Fruit fly (Drosophila melanogaster) whole organism, embryonic: Measurements from ENCODE around the gene TfIIA-S.

Source experiments
- ATbp ChIP-seq: fragments of 200-800 bp; sonication (Bioruptor generic); optimal IDR thresholded peaks from 2 replicates; lab custom pipeline; 2017; ENCODE audit warnings: missing biosample characterization, mild to moderate bottlenecking, missing genetic modification characterization, missing genetic modification reagents
- B-H2 ChIP-seq: fragments of 200-800 bp; sonication (Bioruptor generic); optimal IDR thresholded peaks from 2 replicates; lab custom pipeline; 2018; ENCODE audit warnings: missing biosample characterization, mild to moderate bottlenecking, missing genetic modification characterization
- CG10321 ChIP-seq: fragments of 200-800 bp; sonication (Bioruptor generic); IDR thresholded peaks from 2 replicates; pipeline ENCODE4 v1.3.6; 2022; ENCODE audit warnings: missing biosample characterization, missing genetic modification characterization
- CG10431 ChIP-seq: fragments of 200-800 bp; sonication (Bioruptor generic); optimal IDR thresholded peaks from 3 replicates; lab custom pipeline; 2018; ENCODE audit warnings: missing biosample characterization, mild to moderate bottlenecking, missing genetic modification characterization
- CG11456 ChIP-seq: fragments of 200-800 bp; sonication (Bioruptor generic); IDR thresholded peaks from 3 replicates; pipeline ENCODE4 v1.3.6; 2022; ENCODE audit warnings: missing biosample characterization, missing genetic modification characterization
- CG11696 ChIP-seq: fragments of 200-800 bp; sonication (Bioruptor generic); IDR thresholded peaks from 2 replicates; pipeline ENCODE4 v1.3.6; 2022; ENCODE audit warnings: missing biosample characterization, missing genetic modification characterization
- CG15479 ChIP-seq: fragments of 200-800 bp; sonication (Bioruptor generic); optimal IDR thresholded peaks from 3 replicates; lab custom pipeline; 2019; ENCODE audit warnings: missing biosample characterization, mild to moderate bottlenecking, missing genetic modification characterization, moderate library complexity
- CG17385 ChIP-seq: fragments of 200-800 bp; sonication (Bioruptor generic); optimal IDR thresholded peaks from 3 replicates; lab custom pipeline; 2018; ENCODE audit warnings: missing biosample characterization, mild to moderate bottlenecking, missing genetic modification characterization
- CG17912 ChIP-seq: fragments of 200-800 bp; sonication (Bioruptor generic); optimal IDR thresholded peaks from 2 replicates; lab custom pipeline; 2018; ENCODE audit warnings: missing biosample characterization, mild to moderate bottlenecking, missing genetic modification characterization
- CG2202 ChIP-seq: fragments of 200-800 bp; sonication (Bioruptor generic); optimal IDR thresholded peaks from 2 replicates; lab custom pipeline; 2018; ENCODE audit warnings: missing biosample characterization, mild to moderate bottlenecking, missing genetic modification characterization
- CG2712 ChIP-seq: fragments of 200-800 bp; optimal IDR thresholded peaks from 3 replicates; lab custom pipeline; 2019; ENCODE audit warnings: missing biosample characterization, mild to moderate bottlenecking, missing genetic modification characterization, moderate library complexity
- CG30020 ChIP-seq: fragments of 200-800 bp; optimal IDR thresholded peaks from 2 replicates; lab custom pipeline; 2019; ENCODE audit warnings: missing biosample characterization, mild to moderate bottlenecking, missing genetic modification characterization, moderate library complexity
- CG4282 ChIP-seq: fragments of 200-800 bp; sonication (Bioruptor generic); optimal IDR thresholded peaks from 2 replicates; lab custom pipeline; 2016; ENCODE audit warnings: missing biosample characterization, missing genetic modification characterization
- CG4730 ChIP-seq: fragments of 200-800 bp; sonication (Bioruptor generic); IDR thresholded peaks from 2 replicates; pipeline ENCODE4 v1.3.6; 2022; ENCODE audit warnings: missing biosample characterization, missing genetic modification characterization
- CG6254 ChIP-seq: fragments of 200-800 bp; sonication (Bioruptor generic); optimal IDR thresholded peaks from 3 replicates; lab custom pipeline; 2017; ENCODE audit warnings: mild to moderate bottlenecking, missing biosample characterization, missing genetic modification reagents, missing genetic modification characterization
- CG6765 ChIP-seq: fragments of 200-800 bp; sonication (Bioruptor generic); optimal IDR thresholded peaks from 3 replicates; lab custom pipeline; 2017; ENCODE audit warnings: missing biosample characterization, mild to moderate bottlenecking, missing genetic modification characterization
- Chrac-16 ChIP-seq: fragments of 200-800 bp; sonication (Bioruptor generic); optimal IDR thresholded peaks from 3 replicates; lab custom pipeline; 2016; ENCODE audit warnings: missing biosample characterization, missing genetic modification characterization
- Elba2 ChIP-seq: fragments of 200-800 bp; sonication (Bioruptor generic); optimal IDR thresholded peaks from 3 replicates; lab custom pipeline; 2016; ENCODE audit warnings: missing biosample characterization, missing genetic modification characterization
- GATAe ChIP-seq: fragments of 200-800 bp; sonication (Bioruptor generic); conservative IDR thresholded peaks from 2 replicates; pipeline ENCODE4 v1.3.6; 2022; ENCODE audit warnings: missing biosample characterization, missing genetic modification characterization
- H2.0 ChIP-seq: fragments of 200-800 bp; sonication (Bioruptor generic); IDR thresholded peaks from 2 replicates; pipeline ENCODE4 v1.3.6; 2022; ENCODE audit warnings: missing biosample characterization, missing genetic modification characterization
- HLH3B ChIP-seq: fragments of 200-800 bp; sonication (Bioruptor generic); IDR thresholded peaks from 2 replicates; pipeline ENCODE4 v1.3.6; 2022; ENCODE audit warnings: missing biosample characterization, missing genetic modification characterization
- Hand ChIP-seq: fragments of 200-800 bp; sonication (Bioruptor generic); optimal IDR thresholded peaks from 2 replicates; lab custom pipeline; 2017; ENCODE audit warnings: mild to moderate bottlenecking, missing biosample characterization, missing genetic modification reagents, missing genetic modification characterization
- Hmr ChIP-seq: fragments of 200-800 bp; sonication (Bioruptor generic); optimal IDR thresholded peaks from 3 replicates; lab custom pipeline; 2017; ENCODE audit warnings: mild to moderate bottlenecking, missing biosample characterization, missing genetic modification reagents, missing genetic modification characterization
- Xrp1 ChIP-seq: fragments of 200-800 bp; sonication (Bioruptor generic); IDR thresholded peaks from 2 replicates; pipeline ENCODE4 v1.3.6; 2022; ENCODE audit warnings: missing biosample characterization, missing genetic modification characterization
- ara ChIP-seq: fragments of 200-800 bp; sonication (Bioruptor generic); IDR thresholded peaks from 2 replicates; pipeline ENCODE4 v1.3.6; 2022; ENCODE audit warnings: missing biosample characterization, missing genetic modification characterization
- ase ChIP-seq: fragments of 200-800 bp; sonication (Bioruptor generic); IDR thresholded peaks from 3 replicates; pipeline ENCODE4 v1.3.6; 2022; ENCODE audit warnings: missing biosample characterization, missing genetic modification characterization
- bigmax ChIP-seq: fragments of 200-800 bp; sonication (Bioruptor generic); optimal IDR thresholded peaks from 2 replicates; lab custom pipeline; 2018; ENCODE audit warnings: missing biosample characterization, mild to moderate bottlenecking, missing genetic modification characterization
- crol ChIP-seq: fragments of 200-800 bp; sonication (Bioruptor generic); IDR thresholded peaks from 2 replicates; pipeline ENCODE4 v1.3.6; 2022; ENCODE audit warnings: missing biosample characterization, missing genetic modification characterization
- danr ChIP-seq: fragments of 200-800 bp; sonication (Bioruptor generic); IDR thresholded peaks from 2 replicates; pipeline ENCODE4 v1.3.6; 2022; ENCODE audit warnings: missing biosample characterization, missing genetic modification characterization
- dimm ChIP-seq: fragments of 200-800 bp; sonication (Bioruptor generic); IDR thresholded peaks from 2 replicates; pipeline ENCODE4 v1.3.6; 2022; ENCODE audit warnings: missing biosample characterization, missing genetic modification characterization
- disco-r ChIP-seq: fragments of 200-800 bp; sonication (Bioruptor generic); optimal IDR thresholded peaks from 2 replicates; lab custom pipeline; 2016; ENCODE audit warnings: missing biosample characterization, missing genetic modification characterization
- dmrt99B ChIP-seq: fragments of 200-800 bp; sonication (Bioruptor generic); optimal IDR thresholded peaks from 2 replicates; lab custom pipeline; 2018; ENCODE audit warnings: missing biosample characterization, mild to moderate bottlenecking, missing genetic modification characterization, moderate library complexity
- exex ChIP-seq: fragments of 200-800 bp; sonication (Bioruptor generic); optimal IDR thresholded peaks from 4 replicates; lab custom pipeline; 2018; ENCODE audit warnings: missing biosample characterization, mild to moderate bottlenecking, missing genetic modification characterization, moderate library complexity
- eyg ChIP-seq: fragments of 200-800 bp; sonication (Bioruptor generic); optimal IDR thresholded peaks from 3 replicates; lab custom pipeline; 2016; ENCODE audit warnings: missing biosample characterization, missing genetic modification characterization
- fd3F ChIP-seq: fragments of 200-800 bp; sonication (Bioruptor generic); optimal IDR thresholded peaks from 2 replicates; lab custom pipeline; 2018; ENCODE audit warnings: missing biosample characterization, mild to moderate bottlenecking, missing genetic modification characterization, moderate library complexity
- fru ChIP-seq: fragments of >200 bp; optimal IDR thresholded peaks from 2 replicates; lab custom pipeline; 2017
- hkb ChIP-seq, 2 experiments: fragments of 200-800 bp in 1 of 2; fragments of >200 bp in 1 of 2; sonication (Bioruptor generic) in 1 of 2; IDR thresholded peaks in 1 of 2; optimal IDR thresholded peaks in 1 of 2; 2 replicates each; pipeline versions ENCODE4 v1.3.6 to Lab custom; 2017 to 2022; ENCODE audit warnings: missing biosample characterization in 1 of 2, missing genetic modification characterization in 1 of 2
- lola ChIP-seq, 3 experiments: fragments of >200 bp in 2 of 3; fragments of 200-800 bp in 1 of 3; sonication (Bioruptor generic) in 1 of 3; optimal IDR thresholded peaks; 2 replicates each; lab custom pipeline; 2017 to 2019; ENCODE audit warnings: missing biosample characterization in 3 of 3, missing genetic modification characterization in 3 of 3, mild to moderate bottlenecking in 1 of 3, moderate library complexity in 1 of 3
- lov ChIP-seq, 2 experiments: fragments of 200-800 bp in 1 of 2; fragments of >200 bp in 1 of 2; sonication (Bioruptor generic) in 1 of 2; IDR thresholded peaks in 1 of 2; optimal IDR thresholded peaks in 1 of 2; 2 replicates in 1 of 2; 3 replicates in 1 of 2; pipeline versions ENCODE4 v1.3.6 to Lab custom; 2017 to 2022; ENCODE audit warnings: missing biosample characterization in 1 of 2, missing genetic modification characterization in 1 of 2
- mirr ChIP-seq: fragments of 200-800 bp; sonication (Bioruptor generic); optimal IDR thresholded peaks from 3 replicates; lab custom pipeline; 2018; ENCODE audit warnings: missing biosample characterization, mild to moderate bottlenecking, missing genetic modification characterization
- nau ChIP-seq: fragments of 200-800 bp; sonication (Bioruptor generic); optimal IDR thresholded peaks from 3 replicates; lab custom pipeline; 2017; ENCODE audit warnings: missing biosample characterization, mild to moderate bottlenecking, missing genetic modification characterization, missing genetic modification reagents
- nerfin-1 ChIP-seq: fragments of 200-800 bp; sonication (Bioruptor generic); optimal IDR thresholded peaks from 3 replicates; lab custom pipeline; 2019; ENCODE audit warnings: missing biosample characterization, mild to moderate bottlenecking, missing genetic modification characterization, moderate library complexity
- nerfin-2 ChIP-seq: fragments of 200-800 bp; sonication (Bioruptor generic); IDR thresholded peaks from 2 replicates; pipeline ENCODE4 v1.3.6; 2022; ENCODE audit warnings: missing biosample characterization, missing genetic modification characterization; ENCODE audit not compliant: partially characterized antibody
- peb ChIP-seq: fragments of 200-800 bp; sonication (Bioruptor generic); IDR thresholded peaks from 2 replicates; pipeline ENCODE4 v1.3.6; 2022; ENCODE audit warnings: missing biosample characterization, missing genetic modification characterization
- pros ChIP-seq: fragments of 200-800 bp; sonication (Bioruptor generic); optimal IDR thresholded peaks from 3 replicates; lab custom pipeline; 2019; ENCODE audit warnings: missing biosample characterization, mild to moderate bottlenecking, missing genetic modification characterization, moderate library complexity
- row ChIP-seq: fragments of 200-800 bp; sonication (Bioruptor generic); IDR thresholded peaks from 3 replicates; pipeline ENCODE4 v1.3.6; 2022; ENCODE audit warnings: missing biosample characterization, missing genetic modification characterization
- schlank ChIP-seq: fragments of 200-800 bp; sonication (Bioruptor generic); optimal IDR thresholded peaks from 2 replicates; lab custom pipeline; 2018; ENCODE audit warnings: missing biosample characterization, mild to moderate bottlenecking, missing genetic modification characterization
- sna ChIP-seq: fragments of 200-800 bp; sonication (Bioruptor generic); IDR thresholded peaks from 2 replicates; pipeline ENCODE4 v1.3.6; 2022; ENCODE audit warnings: missing biosample characterization, missing genetic modification characterization; ENCODE audit not compliant: partially characterized antibody
- so ChIP-seq: fragments of 200-800 bp; sonication (Bioruptor generic); IDR thresholded peaks from 3 replicates; pipeline ENCODE4 v1.3.6; 2022; ENCODE audit warnings: missing biosample characterization, missing genetic modification characterization
- ssp ChIP-seq: fragments of 200-800 bp; sonication (Bioruptor generic); IDR thresholded peaks from 2 replicates; pipeline ENCODE4 v1.3.6; 2022; ENCODE audit warnings: missing biosample characterization, missing genetic modification characterization
- unc-4 ChIP-seq: fragments of 200-800 bp; sonication (Bioruptor generic); IDR thresholded peaks from 2 replicates; pipeline ENCODE4 v1.3.6; 2022; ENCODE audit warnings: missing biosample characterization, missing genetic modification characterization; ENCODE audit not compliant: partially characterized antibody

The TfIIA-S gene

DNA sequence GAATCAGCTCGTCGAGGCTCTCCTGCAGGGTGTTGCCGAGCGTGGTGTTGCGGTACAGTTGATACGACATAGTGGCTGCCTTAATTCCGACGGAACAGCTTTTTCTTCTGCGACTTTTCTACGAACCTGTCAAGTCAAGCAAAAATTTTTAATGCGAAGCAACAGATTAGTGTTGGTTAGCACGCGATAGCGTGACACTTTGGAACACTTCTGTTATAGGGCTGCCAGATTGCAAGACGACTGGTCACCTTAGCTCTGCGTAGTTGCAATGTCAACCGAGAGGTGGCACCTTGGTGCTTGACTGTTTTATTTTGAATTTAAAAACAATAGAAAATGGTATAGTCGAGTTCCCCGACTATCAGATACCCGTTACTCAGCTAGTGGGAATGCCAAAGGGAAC, at the start of gene TfIIA-S (continued):
- TF ChIP-seq Elba2 (peak; percentile 34), Hand (GFP tag; lab: Kevin White, UChicago) (no peak), crol (GFP tag; lab: Robert Waterston, UW) (no peak), Xrp1 (GFP tag; lab: Robert Waterston, UW) (no peak), CG17385 (GFP tag; lab: Kevin White, UChicago) (peak; percentile 55), CG10321 (no peak), CG11456 (no peak), dimm (GFP tag; lab: Robert Waterston, UW) (no peak), nerfin-1 (peak; percentile 45), exex (tag; lab: Kevin White, UChicago) (no peak), GATAe (GFP tag; lab: Robert Waterston, UW) (no peak), nerfin-2 (GFP tag; lab: Robert Waterston, UW) (no peak), peb (GFP tag; lab: Robert Waterston, UW) (no peak), HLH3B (GFP tag; lab: Robert Waterston, UW) (no peak), dmrt99B (tag; lab: Kevin White, UChicago) (no peak), CG15479 (GFP tag; lab: Kevin White, UChicago) (no peak), ssp (no peak), ATbp (GFP tag; lab: Kevin White, UChicago) (peak; percentile 43), lola (GFP tag; optimal IDR thresholded peaks at IDR 0.05; lab: Kevin White, UChicago) (no peak), schlank (peak; percentile 50), hkb (optimal IDR thresholded peaks at IDR 0.05; lab: Kevin White, UChicago) (peak; percentile 55), hkb (GFP tag; IDR thresholded peaks at IDR 0.05; lab: Robert Waterston, UW) (no peak), CG10431 (GFP tag; lab: Kevin White, UChicago) (no peak), mirr (GFP tag; lab: Kevin White, UChicago) (peak; percentile 75), CG11696 (GFP tag; lab: Robert Waterston, UW) (no peak), so (GFP tag; lab: Robert Waterston, UW) (no peak), CG30020 (tag; lab: Kevin White, UChicago) (peak; percentile 26), Chrac-16 (peak; percentile 82), nau (GFP tag; lab: Kevin White, UChicago) (no peak), bigmax (peak; percentile 58), ase (GFP tag; lab: Robert Waterston, UW) (no peak), unc-4 (GFP tag; lab: Robert Waterston, UW) (no peak), CG4282 (GFP tag; lab: Kevin White, UChicago) (peak; percentile 91), disco-r (GFP tag; lab: Kevin White, UChicago) (peak; percentile 60), eyg (GFP tag; lab: Kevin White, UChicago) (peak; percentile 77), H2.0 (GFP tag; lab: Robert Waterston, UW) (no peak), CG2712 (peak; percentile 63), CG6254 (GFP tag; lab: Kevin White, UChicago) (no peak), ara (no peak), pros (GFP tag; lab: Kevin White, UChicago) (no peak), B-H2 (GFP tag; lab: Kevin White, UChicago) (peak; percentile 93), CG6765 (GFP tag; lab: Kevin White, UChicago) (peak; percentile 42), fd3F (GFP tag; lab: Kevin White, UChicago) (peak; percentile 37), fru (lab: Kevin White, UChicago) (no peak), Hmr (GFP tag; lab: Kevin White, UChicago) (peak; percentile 91), CG2202 (tag; lab: Kevin White, UChicago) (peak; percentile 11), CG4730 (GFP tag; lab: Robert Waterston, UW) (no peak), sna (no peak), row (no peak), danr (GFP tag; lab: Robert Waterston, UW) (no peak), CG17912 (peak; percentile 85), lov (optimal IDR thresholded peaks at IDR 0.05; lab: Kevin White, UChicago) (no peak), lov (GFP tag; IDR thresholded peaks at IDR 0.05; lab: Robert Waterston, UW) (no peak)
